Worm (Caenorhabditis elegans) whole organism, L4/young adult: ENCODE data around the gene srw-97.

Source experiments
- dao-5 ChIP-seq: sonication (generic microtip); optimal IDR thresholded peaks from 2 replicates; lab custom pipeline; 2016; ENCODE audit warnings: missing genotype, missing genetic modification characterization, moderate library complexity, missing compliant biosample characterization
- him-1 ChIP-seq: sonication (generic microtip); optimal IDR thresholded peaks from 2 replicates; lab custom pipeline; 2016; ENCODE audit warnings: missing genotype, missing genetic modification reagents, missing genetic modification characterization, missing compliant biosample characterization

- TF ChIP-seq him-1 (tag; lab: Kevin White, UChicago): no peak
- TF ChIP-seq dao-5: no peak
Observed at ce11 chrII:1621180-1621579, 47.6 kb downstream of the srw-97 start, which contains the start of gene fbxa-158.
